Fruit fly (Drosophila melanogaster) whole organism, embryonic: ENCODE results near the gene Sil1.
A peak's percentile ranks its signal among the peaks of the same experiment; 100 is the strongest.

ENCODE experiments used
- Ada2b ChIP-seq: fragments of 200-800 bp; sonication (Bioruptor generic); IDR thresholded peaks from 2 replicates; pipeline ENCODE4 v1.3.6; 2022; ENCODE audit warnings: missing biosample characterization, missing genetic modification characterization
- Antp ChIP-seq: fragments of 200-800 bp; sonication (Bioruptor generic); optimal IDR thresholded peaks from 3 replicates; lab custom pipeline; 2016; ENCODE audit warnings: missing biosample characterization, missing genetic modification characterization
- Atf6 ChIP-seq: fragments of 200-800 bp; sonication (Bioruptor generic); IDR thresholded peaks from 2 replicates; pipeline ENCODE4 v1.3.6; 2022; ENCODE audit warnings: missing biosample characterization, missing genetic modification characterization
- B-H1 ChIP-seq: fragments of 200-800 bp; sonication (Bioruptor generic); IDR thresholded peaks from 3 replicates; pipeline ENCODE4 v1.3.6; 2022; ENCODE audit warnings: missing biosample characterization, missing genetic modification characterization
- Bgb ChIP-seq: fragments of 200-800 bp; sonication (Bioruptor generic); IDR thresholded peaks from 2 replicates; pipeline ENCODE4 v1.3.6; 2022; ENCODE audit warnings: missing biosample characterization, missing genetic modification characterization; ENCODE audit not compliant: partially characterized antibody
- CG10462 ChIP-seq: fragments of 200-800 bp; sonication (Bioruptor generic); optimal IDR thresholded peaks from 2 replicates; lab custom pipeline; 2016; ENCODE audit warnings: missing biosample characterization, missing genetic modification characterization
- CG10654 ChIP-seq: fragments of 200-800 bp; sonication (Bioruptor generic); optimal IDR thresholded peaks from 2 replicates; lab custom pipeline; 2016; ENCODE audit warnings: missing biosample characterization, missing genetic modification characterization
- CG12104 ChIP-seq: fragments of 200-800 bp; sonication (Bioruptor generic); optimal IDR thresholded peaks from 3 replicates; lab custom pipeline; 2016; ENCODE audit warnings: missing biosample characterization, missing genetic modification characterization
- CG14050 ChIP-seq: fragments of 200-800 bp; sonication (Bioruptor generic); IDR thresholded peaks from 3 replicates; pipeline ENCODE4 v1.3.6; 2022; ENCODE audit warnings: missing biosample characterization, missing genetic modification characterization
- CG14860 ChIP-seq: fragments of 200-800 bp; sonication (Bioruptor generic); IDR thresholded peaks from 3 replicates; pipeline ENCODE4 v1.3.6; 2022; ENCODE audit warnings: missing biosample characterization, missing genetic modification characterization; ENCODE audit not compliant: partially characterized antibody
- CG15514 ChIP-seq: fragments of 200-800 bp; sonication (Bioruptor generic); optimal IDR thresholded peaks from 3 replicates; lab custom pipeline; 2017; ENCODE audit warnings: missing biosample characterization, missing genetic modification characterization, mild to moderate bottlenecking, moderate library complexity, missing genetic modification reagents
- CG18262 ChIP-seq: fragments of 200-800 bp; optimal IDR thresholded peaks from 3 replicates; lab custom pipeline; 2019; ENCODE audit warnings: missing biosample characterization, mild to moderate bottlenecking, missing genetic modification characterization, moderate library complexity
- CG18599 ChIP-seq: fragments of 200-800 bp; sonication (Bioruptor generic); optimal IDR thresholded peaks from 3 replicates; lab custom pipeline; 2017; ENCODE audit warnings: missing biosample characterization, missing genetic modification characterization, mild to moderate bottlenecking, moderate library complexity, missing genetic modification reagents
- CG4360 ChIP-seq: fragments of 200-800 bp; sonication (Bioruptor generic); IDR thresholded peaks from 2 replicates; pipeline ENCODE4 v1.3.6; 2022; ENCODE audit warnings: missing biosample characterization, missing genetic modification characterization
- CG4730 ChIP-seq: fragments of 200-800 bp; sonication (Bioruptor generic); IDR thresholded peaks from 2 replicates; pipeline ENCODE4 v1.3.6; 2022; ENCODE audit warnings: missing biosample characterization, missing genetic modification characterization
- CG6272 ChIP-seq: fragments of 200-800 bp; sonication (Bioruptor generic); IDR thresholded peaks from 2 replicates; pipeline ENCODE4 v1.3.6; 2022; ENCODE audit warnings: missing biosample characterization, missing genetic modification characterization
- CG6683 ChIP-seq: fragments of 200-800 bp; sonication (Bioruptor generic); optimal IDR thresholded peaks from 2 replicates; lab custom pipeline; 2017; ENCODE audit warnings: missing biosample characterization, mild to moderate bottlenecking, missing genetic modification characterization, missing genetic modification reagents
- CG7556 ChIP-seq: fragments of 200-800 bp; sonication (Bioruptor generic); optimal IDR thresholded peaks from 2 replicates; lab custom pipeline; 2017; ENCODE audit warnings: missing biosample characterization, mild to moderate bottlenecking, missing genetic modification characterization
- CG7786 ChIP-seq: fragments of 200-800 bp; sonication (Bioruptor generic); optimal IDR thresholded peaks from 2 replicates; lab custom pipeline; 2016; ENCODE audit warnings: missing biosample characterization, missing genetic modification characterization
- CG7928 ChIP-seq: fragments of 200-800 bp; sonication (Bioruptor generic); optimal IDR thresholded peaks from 2 replicates; lab custom pipeline; 2017; ENCODE audit warnings: missing biosample characterization, mild to moderate bottlenecking, missing genetic modification characterization
- CG7987 ChIP-seq: fragments of 200-800 bp; sonication (Bioruptor generic); optimal IDR thresholded peaks from 2 replicates; lab custom pipeline; 2018; ENCODE audit warnings: missing biosample characterization, mild to moderate bottlenecking, missing genetic modification characterization, moderate library complexity
- CG9817 ChIP-seq: fragments of 200-800 bp; sonication (Bioruptor generic); optimal IDR thresholded peaks from 2 replicates; lab custom pipeline; 2018; ENCODE audit warnings: missing biosample characterization, mild to moderate bottlenecking, missing genetic modification characterization, moderate library complexity
- Dek ChIP-seq: fragments of 200-800 bp; sonication (Bioruptor generic); optimal IDR thresholded peaks from 3 replicates; lab custom pipeline; 2019; ENCODE audit warnings: missing biosample characterization, mild to moderate bottlenecking, missing genetic modification characterization, moderate library complexity
- Hmx ChIP-seq: fragments of 200-800 bp; sonication (Bioruptor generic); optimal IDR thresholded peaks from 2 replicates; lab custom pipeline; 2016; ENCODE audit warnings: missing biosample characterization, missing genetic modification characterization
- Neu2 ChIP-seq: fragments of 200-800 bp; sonication (Bioruptor generic); optimal IDR thresholded peaks from 3 replicates; lab custom pipeline; 2016; ENCODE audit warnings: missing biosample characterization, missing genetic modification characterization, borderline replicate concordance
- NfI ChIP-seq: fragments of 200-800 bp; sonication (Bioruptor generic); optimal IDR thresholded peaks from 3 replicates; lab custom pipeline; 2018; ENCODE audit warnings: missing biosample characterization, mild to moderate bottlenecking, missing genetic modification characterization, moderate library complexity
- Sox100B ChIP-seq: fragments of 200-800 bp; sonication (Bioruptor generic); optimal IDR thresholded peaks from 3 replicates; lab custom pipeline; 2018; ENCODE audit warnings: missing biosample characterization, mild to moderate bottlenecking, missing genetic modification characterization
- ara ChIP-seq: fragments of 200-800 bp; sonication (Bioruptor generic); IDR thresholded peaks from 2 replicates; pipeline ENCODE4 v1.3.6; 2022; ENCODE audit warnings: missing biosample characterization, missing genetic modification characterization
- btn ChIP-seq: fragments of 200-800 bp; sonication (Bioruptor generic); optimal IDR thresholded peaks from 2 replicates; lab custom pipeline; 2016; ENCODE audit warnings: missing biosample characterization, missing genetic modification characterization
- crp ChIP-seq, 2 experiments: fragments of 200-800 bp; sonication (Bioruptor generic); optimal IDR thresholded peaks; 2 replicates in 1 of 2; 3 replicates in 1 of 2; lab custom pipeline; 2017; ENCODE audit warnings: missing biosample characterization in 2 of 2, missing genetic modification characterization in 2 of 2, mild to moderate bottlenecking in 1 of 2, moderate library complexity in 1 of 2
- fd64A ChIP-seq: fragments of 200-800 bp; sonication (Bioruptor generic); optimal IDR thresholded peaks from 3 replicates; lab custom pipeline; 2018; ENCODE audit warnings: missing biosample characterization, mild to moderate bottlenecking, missing genetic modification characterization
- gcm ChIP-seq: fragments of 200-800 bp; sonication (Bioruptor generic); optimal IDR thresholded peaks from 2 replicates; lab custom pipeline; 2019; ENCODE audit warnings: missing biosample characterization, mild to moderate bottlenecking, missing genetic modification characterization, moderate library complexity
- hbn ChIP-seq: fragments of 200-800 bp; sonication (Bioruptor generic); IDR thresholded peaks from 2 replicates; pipeline ENCODE4 v1.3.6; 2022; ENCODE audit warnings: missing biosample characterization, missing genetic modification characterization; ENCODE audit not compliant: partially characterized antibody
- hkb ChIP-seq, 2 experiments: fragments of 200-800 bp in 1 of 2; fragments of >200 bp in 1 of 2; sonication (Bioruptor generic) in 1 of 2; IDR thresholded peaks in 1 of 2; optimal IDR thresholded peaks in 1 of 2; 2 replicates each; pipeline versions ENCODE4 v1.3.6 to Lab custom; 2017 to 2022; ENCODE audit warnings: missing biosample characterization in 1 of 2, missing genetic modification characterization in 1 of 2
- klu ChIP-seq: fragments of 200-800 bp; sonication (Bioruptor generic); IDR thresholded peaks from 2 replicates; pipeline ENCODE4 v1.3.6; 2022; ENCODE audit warnings: missing biosample characterization, missing genetic modification characterization
- lbe ChIP-seq: fragments of 200-800 bp; sonication (Bioruptor generic); optimal IDR thresholded peaks from 2 replicates; lab custom pipeline; 2016; ENCODE audit warnings: missing biosample characterization, mild to moderate bottlenecking, missing genetic modification characterization
- maf-S ChIP-seq: fragments of 200-800 bp; sonication (Bioruptor generic); optimal IDR thresholded peaks from 2 replicates; lab custom pipeline; 2016; ENCODE audit warnings: missing biosample characterization, missing genetic modification characterization
- nom ChIP-seq: fragments of 200-800 bp; sonication (Bioruptor generic); optimal IDR thresholded peaks from 2 replicates; lab custom pipeline; 2017; ENCODE audit warnings: missing biosample characterization, missing genetic modification characterization, mild to moderate bottlenecking, moderate library complexity, missing genetic modification reagents
- phol ChIP-seq: fragments of 200-800 bp; sonication (Bioruptor generic); optimal IDR thresholded peaks from 3 replicates; lab custom pipeline; 2018; ENCODE audit warnings: missing biosample characterization, mild to moderate bottlenecking, missing genetic modification characterization, moderate library complexity
- rib ChIP-seq: fragments of 200-800 bp; sonication (Bioruptor generic); IDR thresholded peaks from 2 replicates; pipeline ENCODE4 v1.3.6; 2022; ENCODE audit warnings: missing biosample characterization, missing genetic modification characterization
- ro ChIP-seq: fragments of 200-800 bp; sonication (Bioruptor generic); IDR thresholded peaks from 2 replicates; pipeline ENCODE4 v1.3.6; 2022; ENCODE audit warnings: missing biosample characterization, missing genetic modification characterization
- run ChIP-seq: fragments of 200-800 bp; sonication (Bioruptor generic); optimal IDR thresholded peaks from 3 replicates; lab custom pipeline; 2018; ENCODE audit warnings: missing biosample characterization, mild to moderate bottlenecking, missing genetic modification characterization
- schlank ChIP-seq: fragments of 200-800 bp; sonication (Bioruptor generic); optimal IDR thresholded peaks from 2 replicates; lab custom pipeline; 2018; ENCODE audit warnings: missing biosample characterization, mild to moderate bottlenecking, missing genetic modification characterization
- tio ChIP-seq: fragments of 200-800 bp; sonication (Bioruptor generic); optimal IDR thresholded peaks from 2 replicates; lab custom pipeline; 2017; ENCODE audit warnings: missing biosample characterization, missing genetic modification characterization, inconsistent platforms
- tna ChIP-seq: fragments of 200-800 bp; sonication (Bioruptor generic); IDR thresholded peaks from 2 replicates; pipeline ENCODE4 v1.3.6; 2022; ENCODE audit warnings: missing biosample characterization, missing genetic modification characterization; ENCODE audit not compliant: partially characterized antibody
- trem ChIP-seq: fragments of 200-800 bp; optimal IDR thresholded peaks from 3 replicates; lab custom pipeline; 2019; ENCODE audit warnings: missing biosample characterization, mild to moderate bottlenecking, missing genetic modification characterization, moderate library complexity
- twi ChIP-seq: fragments of 200-800 bp; optimal IDR thresholded peaks from 2 replicates; lab custom pipeline; 2019; ENCODE audit warnings: missing biosample characterization, mild to moderate bottlenecking, missing genetic modification characterization, moderate library complexity
- wek ChIP-seq: fragments of 200-800 bp; sonication (Bioruptor generic); optimal IDR thresholded peaks from 3 replicates; lab custom pipeline; 2018; ENCODE audit warnings: missing biosample characterization, mild to moderate bottlenecking, missing genetic modification characterization, moderate library complexity
- zfh1 ChIP-seq: fragments of 200-800 bp; sonication (Bioruptor generic); IDR thresholded peaks from 3 replicates; pipeline ENCODE4 v1.3.6; 2022; ENCODE audit warnings: missing biosample characterization, missing genetic modification characterization

Gene Sil1

dm6 chr3R:25265589-25266201 is 30.4 kb upstream of the Sil1 start, which contains the start of the genes GlnRS and RIOK2 (continued):
- TF ChIP-seq Hmx (no peak), CG10654 (GFP tag; lab: Kevin White, UChicago) (no peak), CG14860 (GFP tag; lab: Robert Waterston, UW) (peak; percentile 85), CG18599 (no peak), NfI (GFP tag; lab: Kevin White, UChicago) (no peak), CG14050 (GFP tag; lab: Robert Waterston, UW) (no peak), CG15514 (GFP tag; lab: Kevin White, UChicago) (peak; percentile 83), hkb (optimal IDR thresholded peaks at IDR 0.05; lab: Kevin White, UChicago) (no peak), hkb (GFP tag; IDR thresholded peaks at IDR 0.05; lab: Robert Waterston, UW) (no peak), CG6683 (GFP tag; lab: Kevin White, UChicago) (no peak), Ada2b (no peak), CG7928 (GFP tag; lab: Kevin White, UChicago) (no peak), Sox100B (no peak), CG10462 (no peak), zfh1 (GFP tag; lab: Robert Waterston, UW) (no peak), tio (no peak), Atf6 (GFP tag; lab: Robert Waterston, UW) (no peak), run (tag; lab: Kevin White, UChicago) (no peak), fd64A (no peak), phol (peak; percentile 69), CG18262 (tag; lab: Kevin White, UChicago) (no peak), Dek (tag; lab: Kevin White, UChicago) (no peak), nom (no peak), trem (tag; lab: Kevin White, UChicago) (peak; percentile 81), ro (GFP tag; lab: Robert Waterston, UW) (no peak), schlank (tag; lab: Kevin White, UChicago) (no peak), lbe (GFP tag; lab: Kevin White, UChicago) (no peak), rib (no peak), CG7987 (GFP tag; lab: Kevin White, UChicago) (peak; percentile 49), Antp (no peak), Bgb (GFP tag; lab: Robert Waterston, UW) (peak; percentile 98), ara (GFP tag; lab: Robert Waterston, UW) (no peak), twi (tag; lab: Kevin White, UChicago) (peak; percentile 28), CG4360 (GFP tag; lab: Robert Waterston, UW) (no peak), CG9817 (tag; lab: Kevin White, UChicago) (no peak), gcm (GFP tag; lab: Kevin White, UChicago) (no peak), klu (GFP tag; lab: Robert Waterston, UW) (no peak), CG7556 (no peak), CG4730 (GFP tag; lab: Robert Waterston, UW) (no peak), CG7786 (peak; percentile 10), CG6272 (no peak), B-H1 (GFP tag; lab: Robert Waterston, UW) (no peak), hbn (GFP tag; lab: Robert Waterston, UW) (peak; percentile 97), tna (peak; percentile 92), CG12104 (GFP tag; lab: Kevin White, UChicago) (no peak), crp (GFP tag; optimal IDR thresholded peaks at IDR 0.05; lab: Kevin White, UChicago) (peak in 1 of 2 experiments; percentile 63), wek (GFP tag; lab: Kevin White, UChicago) (peak; percentile 11), maf-S (GFP tag; lab: Kevin White, UChicago) (no peak), btn (GFP tag; lab: Kevin White, UChicago) (no peak), Neu2 (GFP tag; lab: Kevin White, UChicago) (peak; percentile 10)
